Worm (Caenorhabditis elegans): Measurements from ENCODE around the gene ubh-2.

ubh-2 gene

DNA sequence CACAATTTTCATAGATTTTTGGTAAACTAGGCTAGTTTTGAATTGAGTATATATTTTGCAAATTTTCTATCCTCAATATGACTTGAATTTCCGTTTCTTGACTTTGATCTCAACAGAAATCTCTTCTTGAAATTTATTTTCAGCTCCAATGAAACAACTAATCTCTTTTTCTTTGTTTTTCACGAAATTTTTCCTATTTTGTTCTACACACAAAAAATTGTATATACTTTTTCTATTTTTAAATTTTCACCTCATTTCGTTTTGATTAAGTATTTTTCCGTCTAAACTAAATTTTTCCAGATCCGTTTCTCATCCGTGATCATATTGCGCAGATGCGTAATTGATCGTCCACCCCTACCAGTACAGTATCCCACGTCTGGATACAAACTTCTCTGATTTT lies 44.9 kb downstream of the ubh-2 start, which contains the start of gene unc-83:
unc-83 (plus strand) TSS at position 301 of the 400 bp plus-strand sequence.
- TF ChIP-seq snpc-4 (tag; optimal IDR thresholded peaks at IDR 0.05) (no peak), tbx-2 (tag; optimal IDR thresholded peaks at IDR 0.05) (no peak), grh-1 (GFP tag; IDR thresholded peaks at IDR 0.05) (no peak), egl-13 (tag; optimal IDR thresholded peaks at IDR 0.05) (no peak), pqm-1 (tag; optimal IDR thresholded peaks at IDR 0.05) (no peak), tlp-1 (tag; optimal IDR thresholded peaks at IDR 0.05) (no peak), nhr-76 (tag; optimal IDR thresholded peaks at IDR 0.05) (no peak), vab-15 (tag; optimal IDR thresholded peaks at IDR 0.05) (no peak), blmp-1 (tag; optimal IDR thresholded peaks at IDR 0.05) (no peak), ceh-82 (tag; optimal IDR thresholded peaks at IDR 0.05) (no peak), swsn-7 (tag; optimal IDR thresholded peaks at IDR 0.05) (no peak), ama-1 (optimal IDR thresholded peaks at IDR 0.05) (no peak), fkh-8 (tag; optimal IDR thresholded peaks at IDR 0.05) (no peak), C04F5.9 (tag; optimal IDR thresholded peaks at IDR 0.05) (no peak), unc-98 (GFP tag; IDR thresholded peaks at IDR 0.05) (no peak)

DNA sequence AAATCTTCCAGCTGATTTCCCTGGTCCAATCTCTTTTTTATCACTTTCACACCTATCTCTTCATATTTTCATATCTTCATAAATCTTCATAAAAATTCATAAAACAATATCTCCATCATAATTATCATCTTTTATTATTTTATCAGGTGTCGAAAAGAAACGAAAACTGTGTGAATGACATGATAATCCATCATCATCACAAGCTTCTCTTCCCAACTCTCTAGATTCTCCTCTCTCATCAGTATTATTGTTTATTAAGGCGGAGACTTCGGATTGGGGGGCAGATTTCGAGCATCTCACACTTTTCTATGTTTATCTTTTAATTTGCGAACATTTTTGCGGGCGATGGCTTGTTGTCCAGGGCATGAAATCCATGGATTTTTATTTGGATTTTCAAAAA lies 45.4 kb downstream of the ubh-2 start:
- no peak for TF ChIP-seq skn-1 (tag; optimal IDR thresholded peaks at IDR 0.05)
- peak; percentile 13 for TF ChIP-seq blmp-1 (tag; optimal IDR thresholded peaks at IDR 0.05)

DNA sequence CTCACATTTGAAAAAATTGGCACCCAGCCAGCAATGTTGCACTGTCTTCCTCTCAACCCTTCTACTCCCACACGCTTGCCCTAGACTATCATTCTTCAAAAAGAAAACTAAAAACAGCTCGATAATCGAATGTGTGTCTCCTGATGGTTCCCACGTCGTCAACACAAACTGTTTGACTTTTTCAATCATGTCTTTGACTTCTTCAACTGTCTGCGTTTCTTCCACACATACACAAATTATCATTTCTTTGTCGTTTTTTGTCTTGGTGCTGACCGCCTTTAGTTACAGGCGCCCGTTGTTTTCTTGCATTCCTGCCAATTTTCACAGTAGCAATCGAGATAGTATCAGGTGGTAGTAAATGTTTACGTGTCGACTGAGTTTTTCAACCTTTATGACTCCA lies 47.0 kb downstream of the ubh-2 start:
- TF ChIP-seq elt-3 (tag; optimal IDR thresholded peaks at IDR 0.05) (peak in 1 of 6 experiments; percentile 47), snu-23 (GFP tag; optimal IDR thresholded peaks at IDR 0.05) (peak; percentile 18), lsy-2 (tag; optimal IDR thresholded peaks at IDR 0.05) (peak in 1 of 2 experiments; percentile 15), lin-35 (GFP tag; optimal IDR thresholded peaks at IDR 0.05) (peak in 1 of 2 experiments; percentile 64), nhr-20 (tag; optimal IDR thresholded peaks at IDR 0.05) (peak; percentile 14), ets-5 (GFP tag; IDR thresholded peaks at IDR 0.05) (no peak), vab-15 (tag; optimal IDR thresholded peaks at IDR 0.05) (peak; percentile 13), nhr-85 (tag) (peak; percentile 87), F16B12.6 (tag; optimal IDR thresholded peaks at IDR 0.05) (no peak), blmp-1 (tag; optimal IDR thresholded peaks at IDR 0.05) (peak; percentile 12), elt-2 (tag; optimal IDR thresholded peaks at IDR 0.05) (peak; percentile 24), lin-14 (GFP tag; optimal IDR thresholded peaks at IDR 0.05) (peak; percentile 33), nhr-11 (tag; optimal IDR thresholded peaks at IDR 0.05) (no peak)

DNA sequence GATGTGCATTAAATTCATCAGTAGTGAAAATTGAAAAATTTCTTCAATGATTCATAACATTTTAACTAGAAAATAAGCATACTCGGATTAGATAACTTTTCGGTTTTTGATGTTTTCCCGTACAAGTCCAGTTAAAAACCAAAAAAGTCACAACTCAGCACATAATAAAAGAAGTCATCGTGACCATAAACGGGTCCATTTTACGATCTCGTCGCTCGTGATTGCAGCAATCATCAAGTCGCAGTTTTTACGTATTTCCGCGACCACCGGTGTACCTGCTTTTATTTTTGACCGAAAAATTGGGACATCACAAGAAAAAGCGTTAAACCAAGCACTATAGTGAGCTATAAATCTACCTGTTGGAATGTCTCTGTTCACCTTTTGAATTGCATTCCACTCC lies 48.4 kb downstream of the ubh-2 start:
- TF ChIP-seq ceh-63 (GFP tag; optimal IDR thresholded peaks at IDR 0.05) (peak; percentile 16), lsy-2 (tag; optimal IDR thresholded peaks at IDR 0.05) (no peak), efl-3 (GFP tag; optimal IDR thresholded peaks at IDR 0.05) (no peak), mdl-1 (tag; optimal IDR thresholded peaks at IDR 0.05) (no peak), nhr-237 (tag; optimal IDR thresholded peaks at IDR 0.05) (no peak), unc-30 (tag; optimal IDR thresholded peaks at IDR 0.05) (no peak), nhr-85 (tag) (peak; percentile 5)

All from whole organism, L1 larva.